Worm (Caenorhabditis elegans) whole organism, L4 larva: ENCODE data around the gene ent-7.

ENCODE experiments used
- dpl-1 ChIP-seq: fragments of 150-350 bp; optimal IDR thresholded peaks from 2 replicates; lab custom pipeline; 2014; ENCODE audit warnings: missing biosample characterization, missing genetic modification reagents, missing genetic modification characterization
- egl-27 ChIP-seq: sonication (generic microtip); optimal IDR thresholded peaks from 3 replicates; lab custom pipeline; 2017; ENCODE audit warnings: missing biosample characterization, missing genetic modification reagents, missing genetic modification characterization

ce11 chrIV:10027566-10027965 is 10.5 kb downstream of the ent-7 start, which contains the start of gene gipc-2:
- TF ChIP-seq dpl-1 (GFP tag; lab: Kevin White, UChicago) (no peak), egl-27 (tag; lab: Kevin White, UChicago) (no peak)
